Worm (Caenorhabditis elegans): Measurements from ENCODE around the gene Y39B6A.10.

ce11 chrV:19149057-19149456, 15.7 kb upstream of the Y39B6A.10 start, which contains the start of gene Y39B6A.7:
- TF ChIP-seq pes-1 (GFP tag; IDR thresholded peaks at IDR 0.05): no peak
- TF ChIP-seq hnd-1 (tag; optimal IDR thresholded peaks at IDR 0.05): no peak
- TF ChIP-seq ama-1 (optimal IDR thresholded peaks at IDR 0.05): no peak
- no peak for TF ChIP-seq flt-1 (GFP tag; IDR thresholded peaks at IDR 0.05)
- no peak for TF ChIP-seq tra-4 (tag; optimal IDR thresholded peaks at IDR 0.05)
- TF ChIP-seq ets-7 (tag; optimal IDR thresholded peaks at IDR 0.05): no peak
- no peak for TF ChIP-seq hmg-4 (GFP tag; optimal IDR thresholded peaks at IDR 0.05)
- no peak for TF ChIP-seq tbx-11 (GFP tag; IDR thresholded peaks at IDR 0.05)
- no peak for TF ChIP-seq aly-1 (tag; optimal IDR thresholded peaks at IDR 0.05)

All from whole organism, early embryonic.